Worm (Caenorhabditis elegans) whole organism, late embryonic: Measurements from ENCODE around the gene ver-3.

Source experiments
- hlh-8 ChIP-seq: sonication (generic microtip); optimal IDR thresholded peaks from 2 replicates; lab custom pipeline; 2016; ENCODE audit warnings: missing genotype, missing genetic modification characterization, missing compliant biosample characterization
- npax-4 ChIP-seq: sonication (generic microtip); optimal IDR thresholded peaks from 2 replicates; lab custom pipeline; 2016; ENCODE audit warnings: missing genetic modification characterization, missing compliant biosample characterization

DNA sequence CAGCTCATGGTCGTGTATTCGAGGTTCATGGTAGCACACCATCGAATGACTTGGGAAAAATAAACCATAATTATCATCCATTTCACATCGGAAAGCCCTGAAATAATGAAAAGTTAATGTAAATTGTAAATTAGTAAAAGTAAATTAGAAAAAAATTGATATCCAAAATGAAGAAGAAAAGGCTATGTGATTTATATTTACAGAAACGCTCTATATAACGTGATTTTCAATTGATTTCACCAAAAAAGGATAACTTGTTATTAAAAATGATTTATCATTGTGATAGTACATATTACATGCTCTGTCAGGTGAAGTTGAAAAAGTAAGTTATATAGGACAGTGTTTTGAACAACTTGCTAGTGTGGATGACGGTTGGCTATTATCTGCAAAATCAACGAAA is 50.5 kb downstream of the ver-3 start, which contains the start of gene C09F12.3:
- TF ChIP-seq hlh-8: no peak
- no peak for TF ChIP-seq npax-4 (tag; lab: Kevin White, UChicago)
